Worm (Caenorhabditis elegans) whole organism, early embryonic: ENCODE data around the gene T22B7.22.

Source experiments
- B0310.2 ChIP-seq: sonication (generic microtip); optimal IDR thresholded peaks from 2 replicates; lab custom pipeline; 2016; ENCODE audit warnings: mild to moderate bottlenecking, missing genetic modification characterization, missing compliant biosample characterization
- aly-1 ChIP-seq: sonication (generic microtip); optimal IDR thresholded peaks from 2 replicates; lab custom pipeline; 2016; ENCODE audit warnings: missing genetic modification characterization, missing compliant biosample characterization
- ama-1 ChIP-seq: fragments of 150-350 bp; optimal IDR thresholded peaks from 2 replicates; lab custom pipeline; 2014
- ceh-36 ChIP-seq: sonication (generic microtip); optimal IDR thresholded peaks from 2 replicates; lab custom pipeline; 2016; ENCODE audit warnings: missing genetic modification characterization, inconsistent platforms, missing compliant biosample characterization
- ets-7 ChIP-seq: sonication (generic microtip); optimal IDR thresholded peaks from 2 replicates; lab custom pipeline; 2016; ENCODE audit warnings: missing genotype, missing genetic modification characterization, missing compliant biosample characterization
- flt-1 ChIP-seq: fragments of 200-800 bp; sonication (Bioruptor generic); IDR thresholded peaks from 2 replicates; pipeline ENCODE4 v1.3.6; 2022; ENCODE audit warnings: missing genetic modification characterization, missing compliant biosample characterization
- hmbx-1 ChIP-seq: sonication (generic microtip); optimal IDR thresholded peaks from 2 replicates; lab custom pipeline; 2016; ENCODE audit warnings: mild to moderate bottlenecking, missing genetic modification characterization, missing compliant biosample characterization
- hnd-1 ChIP-seq: sonication (generic microtip); optimal IDR thresholded peaks from 2 replicates; lab custom pipeline; 2016; ENCODE audit warnings: missing genetic modification characterization, missing compliant biosample characterization
- scrt-1 ChIP-seq: fragments of 200-800 bp; sonication (Bioruptor generic); IDR thresholded peaks from 2 replicates; pipeline ENCODE4 v1.3.6; 2022; ENCODE audit warnings: missing genetic modification characterization, missing compliant biosample characterization
- tra-4 ChIP-seq: sonication (generic microtip); optimal IDR thresholded peaks from 2 replicates; lab custom pipeline; 2017; ENCODE audit warnings: missing genetic modification characterization, missing compliant biosample characterization

DNA sequence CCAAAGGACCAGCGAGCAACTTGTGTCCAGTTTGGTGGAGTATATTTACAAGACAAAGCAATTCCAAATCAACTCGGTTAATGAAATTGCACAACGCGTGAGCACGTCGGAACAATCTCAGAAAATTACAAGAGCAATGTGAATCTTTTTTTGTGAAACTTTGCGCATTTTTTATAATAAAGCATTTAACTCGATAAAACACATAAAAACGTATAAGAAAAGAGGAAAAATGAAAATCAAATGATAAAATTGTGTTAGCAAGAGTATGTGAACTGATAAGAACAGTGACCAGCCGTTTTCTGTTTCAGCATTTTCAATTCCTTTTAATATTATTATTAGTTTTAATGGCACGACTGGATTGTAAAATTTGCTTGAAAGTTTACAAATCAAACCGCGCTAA lies 28.1 kb upstream of the T22B7.22 start, which contains the start of gene T22B7.8:
- TF ChIP-seq hmbx-1 (tag; lab: Kevin White, UChicago) (no peak), scrt-1 (GFP tag; lab: Robert Waterston, UW) (no peak), ama-1 (no peak), ets-7 (tag; lab: Kevin White, UChicago) (no peak), hnd-1 (tag; lab: Kevin White, UChicago) (no peak), flt-1 (GFP tag; lab: Robert Waterston, UW) (no peak), tra-4 (no peak), ceh-36 (no peak), aly-1 (tag; lab: Kevin White, UChicago) (no peak), B0310.2 (no peak)
